Worm (Caenorhabditis elegans): Measurements from ENCODE around the gene nstp-7.

DNA sequence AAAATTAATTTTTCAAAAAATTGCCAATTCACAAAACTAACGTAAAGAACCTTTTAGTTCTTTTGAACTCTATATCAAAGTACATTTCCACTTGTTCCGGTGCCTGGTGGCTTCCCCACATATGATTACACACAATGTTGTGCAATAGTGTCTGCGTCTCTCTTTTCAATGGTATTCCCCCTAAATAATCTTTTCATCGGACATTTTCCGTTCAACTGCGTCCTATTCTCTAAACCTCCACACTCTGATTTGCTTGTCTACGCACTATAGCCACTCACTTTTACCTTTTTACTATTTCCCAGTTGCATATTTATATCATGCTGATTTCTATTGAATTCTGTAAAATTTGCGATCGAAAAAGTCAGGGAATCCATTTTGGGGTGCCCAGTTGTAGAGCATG, 49.7 kb upstream of the nstp-7 start, which contains the start of gene nhr-58:
- TF ChIP-seq F13C5.2 (tag; optimal IDR thresholded peaks at IDR 0.05), result no peak
- no peak for TF ChIP-seq flt-1 (GFP tag; IDR thresholded peaks at IDR 0.05)
- no peak for TF ChIP-seq sea-1 (GFP tag; conservative IDR thresholded peaks at IDR 0.05)
- TF ChIP-seq tbx-11 (GFP tag; IDR thresholded peaks at IDR 0.05), result no peak
- TF ChIP-seq ceh-13 (GFP tag; optimal IDR thresholded peaks at IDR 0.05), result no peak
- TF ChIP-seq ama-1 (optimal IDR thresholded peaks at IDR 0.05), result no peak
- TF ChIP-seq aly-1 (tag; optimal IDR thresholded peaks at IDR 0.05), result no peak
- TF ChIP-seq hmbx-1 (tag; optimal IDR thresholded peaks at IDR 0.05), result no peak
